Worm (Caenorhabditis elegans) whole organism, young adult: ENCODE data around the gene pud-4.
"Not testable (repeated sequence)": the region's sequence is repeated elsewhere in the genome, so short reads cannot be mapped to it uniquely, and the experiment has no call there.

Experiments used
- B0035.1 ChIP-seq: sonication (generic microtip); optimal IDR thresholded peaks from 2 replicates; lab custom pipeline; 2016; ENCODE audit warnings: missing genetic modification characterization, mild to moderate bottlenecking, missing compliant biosample characterization, missing genotype, missing genetic modification reagents
- B0261.1 ChIP-seq: sonication (generic microtip); optimal IDR thresholded peaks from 2 replicates; lab custom pipeline; 2016; ENCODE audit warnings: mild to moderate bottlenecking, missing genetic modification characterization, moderate library complexity, missing compliant biosample characterization
- B0336.3 ChIP-seq: fragments of 200-800 bp; sonication (Bioruptor generic); IDR thresholded peaks from 2 replicates; pipeline ENCODE4 v1.3.6; 2022; ENCODE audit warnings: missing genetic modification characterization, missing compliant biosample characterization
- C17E4.6 ChIP-seq: fragments of 200-800 bp; sonication (Bioruptor generic); IDR thresholded peaks from 2 replicates; pipeline ENCODE4 v1.3.6; 2022; ENCODE audit warnings: missing genetic modification reagents, missing genetic modification characterization, missing compliant biosample characterization
- F22D6.2 ChIP-seq: sonication (generic microtip); optimal IDR thresholded peaks from 2 replicates; lab custom pipeline; 2016; ENCODE audit warnings: mild to moderate bottlenecking, missing genetic modification characterization, missing compliant biosample characterization
- F39B2.1 ChIP-seq: fragments of 200-800 bp; sonication (Bioruptor generic); IDR thresholded peaks from 2 replicates; pipeline ENCODE4 v1.3.6; 2022; ENCODE audit warnings: missing genetic modification reagents, missing genetic modification characterization, missing compliant biosample characterization
- F57C9.4 ChIP-seq: sonication (generic microtip); optimal IDR thresholded peaks from 2 replicates; lab custom pipeline; 2017; ENCODE audit warnings: mild to moderate bottlenecking, missing genetic modification characterization, missing compliant biosample characterization
- Y95B8A.8 ChIP-seq: fragments of 200-800 bp; sonication (Bioruptor generic); IDR thresholded peaks from 2 replicates; pipeline ENCODE4 v1.3.6; 2022; ENCODE audit warnings: missing genetic modification reagents, missing genetic modification characterization, missing compliant biosample characterization
- atf-7 ChIP-seq: sonication (generic microtip); optimal IDR thresholded peaks from 2 replicates; lab custom pipeline; 2017; ENCODE audit warnings: mild to moderate bottlenecking, missing genetic modification characterization, missing compliant biosample characterization
- attf-3 ChIP-seq: fragments of 200-800 bp; sonication (Bioruptor generic); conservative IDR thresholded peaks from 2 replicates; pipeline ENCODE4 v1.3.6; 2022; ENCODE audit warnings: missing genetic modification reagents, missing genetic modification characterization, missing compliant biosample characterization
- bed-2 ChIP-seq: fragments of 200-800 bp; sonication (Bioruptor generic); IDR thresholded peaks from 2 replicates; pipeline ENCODE4 v1.3.6; 2022; ENCODE audit warnings: missing genetic modification reagents, missing genetic modification characterization, missing compliant biosample characterization
- ccch-3 ChIP-seq: fragments of 200-800 bp; sonication (Bioruptor generic); optimal IDR thresholded peaks from 2 replicates; lab custom pipeline; 2018; ENCODE audit warnings: mild to moderate bottlenecking, missing genetic modification characterization, missing compliant biosample characterization
- ceh-100 ChIP-seq: fragments of 200-800 bp; sonication (Bioruptor generic); IDR thresholded peaks from 2 replicates; pipeline ENCODE4 v1.3.6; 2022; ENCODE audit warnings: missing genetic modification reagents, missing genetic modification characterization, missing compliant biosample characterization
- ceh-58 ChIP-seq: fragments of 200-800 bp; sonication (Bioruptor generic); IDR thresholded peaks from 2 replicates; pipeline ENCODE4 v1.3.6; 2022; ENCODE audit warnings: missing genetic modification characterization, missing compliant biosample characterization
- ceh-91 ChIP-seq: fragments of 200-800 bp; sonication (Bioruptor generic); IDR thresholded peaks from 2 replicates; pipeline ENCODE4 v1.3.6; 2022; ENCODE audit warnings: missing genetic modification reagents, missing genetic modification characterization, missing compliant biosample characterization
- dox-1 ChIP-seq: fragments of 200-800 bp; sonication (Bioruptor generic); IDR thresholded peaks from 2 replicates; pipeline ENCODE4 v1.3.6; 2022; ENCODE audit warnings: missing genetic modification reagents, missing genetic modification characterization, missing compliant biosample characterization
- dpff-1 ChIP-seq: sonication (generic microtip); optimal IDR thresholded peaks from 2 replicates; lab custom pipeline; 2017; ENCODE audit warnings: mild to moderate bottlenecking, missing genetic modification characterization, missing compliant biosample characterization
- let-607 ChIP-seq, 2 experiments: fragments of 200-800 bp in 1 of 2; sonication (Bioruptor generic) in 1 of 2; sonication (generic microtip) in 1 of 2; optimal IDR thresholded peaks; 2 replicates each; lab custom pipeline; 2016 to 2018; ENCODE audit warnings: mild to moderate bottlenecking in 2 of 2, missing compliant biosample characterization in 2 of 2, missing genetic modification characterization in 2 of 2, moderate library complexity in 2 of 2, missing genotype in 1 of 2
- lin-35 ChIP-seq, 3 experiments: fragments of 150-350 bp in 2 of 3; sonication (generic microtip) in 1 of 3; optimal IDR thresholded peaks; 2 replicates each; lab custom pipeline; 2014 to 2018; ENCODE audit warnings: missing biosample characterization in 3 of 3, missing genetic modification characterization in 3 of 3, missing genetic modification reagents in 3 of 3
- madf-10 ChIP-seq: sonication (generic microtip); optimal IDR thresholded peaks from 2 replicates; lab custom pipeline; 2016; ENCODE audit warnings: mild to moderate bottlenecking, missing genetic modification characterization, missing compliant biosample characterization
- mes-4 ChIP-seq: sonication (generic microtip); optimal IDR thresholded peaks from 2 replicates; lab custom pipeline; 2016; ENCODE audit warnings: missing genotype, missing genetic modification characterization, missing compliant biosample characterization
- nfyb-1 ChIP-seq: fragments of 200-800 bp; sonication (Bioruptor generic); IDR thresholded peaks from 2 replicates; pipeline ENCODE4 v1.3.6; 2022; ENCODE audit warnings: missing genetic modification reagents, missing genetic modification characterization, missing compliant biosample characterization
- nhr-80 ChIP-seq: sonication (generic microtip); optimal IDR thresholded peaks from 2 replicates; lab custom pipeline; 2016; ENCODE audit warnings: missing genetic modification characterization, missing compliant biosample characterization
- pha-4 ChIP-seq: fragments of 150-350 bp; sonication (generic microtip); optimal IDR thresholded peaks from 2 replicates; lab custom pipeline; 2014; ENCODE audit warnings: missing biosample characterization, missing genetic modification reagents, missing genetic modification characterization
- repo-1 ChIP-seq: sonication (generic microtip); optimal IDR thresholded peaks from 2 replicates; lab custom pipeline; 2017; ENCODE audit warnings: mild to moderate bottlenecking, missing genetic modification characterization, missing compliant biosample characterization
- rpc-1 ChIP-seq, 2 experiments: fragments of 150-350 bp in 1 of 2; sonication (generic microtip) in 1 of 2; optimal IDR thresholded peaks; 2 replicates each; lab custom pipeline; 2014 to 2018; ENCODE audit warnings: missing biosample characterization in 1 of 2, missing genetic modification characterization in 1 of 2, missing genetic modification reagents in 1 of 2, missing genotype in 1 of 2
- tbp1 ChIP-seq: fragments of 200-800 bp; sonication (Bioruptor generic); optimal IDR thresholded peaks from 2 replicates; lab custom pipeline; 2018; ENCODE audit warnings: mild to moderate bottlenecking, missing genetic modification characterization, missing compliant biosample characterization
- tlf-1 ChIP-seq: fragments of 200-800 bp; sonication (Bioruptor generic); optimal IDR thresholded peaks from 2 replicates; lab custom pipeline; 2018; ENCODE audit warnings: mild to moderate bottlenecking, missing genetic modification characterization, missing compliant biosample characterization
- ztf-6 ChIP-seq: fragments of 200-800 bp; sonication (Bioruptor generic); IDR thresholded peaks from 2 replicates; pipeline ENCODE4 v1.3.6; 2022; ENCODE audit warnings: missing genetic modification reagents, missing genetic modification characterization, missing compliant biosample characterization

The pud-4 gene

DNA sequence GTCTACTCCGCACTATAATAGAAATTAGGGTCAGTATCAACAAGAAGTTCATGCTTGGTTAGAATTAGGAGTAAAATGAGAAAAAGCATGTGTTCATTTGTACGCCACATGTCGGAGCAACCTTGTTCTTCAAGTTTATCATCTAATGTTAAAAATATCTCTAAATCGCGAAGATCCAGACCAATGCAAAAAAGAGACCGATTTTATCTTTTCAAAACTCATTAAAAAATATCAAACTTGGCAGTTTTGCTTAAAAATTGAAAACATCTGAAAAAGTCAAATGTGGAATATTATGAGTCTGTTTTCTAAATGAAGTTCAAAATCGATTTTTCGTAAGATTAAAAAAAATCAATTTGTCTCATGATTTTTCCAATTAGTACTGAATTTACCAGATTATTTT lies 5.5 kb upstream of the pud-4 start, which contains the start of gene Y19D10B.6:
Gene Y19D10B.6 (minus strand): TSS at position 101 of the 400 bp plus-strand sequence.
- not testable (repeated sequence) for TF ChIP-seq ccch-3; ztf-6; ceh-91 (GFP tag; lab: Robert Waterston, UW)

- not testable (repeated sequence) for TF ChIP-seq bed-2 (GFP tag; lab: Robert Waterston, UW); ceh-58; lin-35 (GFP tag; optimal IDR thresholded peaks at IDR 0.05; lab: Kevin White, UChicago)
- TF ChIP-seq, all 124 proteins: peak for 0; not testable (repeated sequence) for 124
Observed at ce11 chrV:2322466-2322865, 4.0 kb upstream of the pud-4 start, which contains the start of gene pud-1.2. Gene pud-1.2 (minus strand): TSS chrV:2322566.

- TF ChIP-seq attf-3 (GFP tag; lab: Robert Waterston, UW) (no peak), nhr-80 (tag; lab: Kevin White, UChicago) (peak; percentile 85), B0035.1 (tag; lab: Kevin White, UChicago) (no peak), mes-4 (tag; lab: Kevin White, UChicago) (no peak), Y95B8A.8 (GFP tag; lab: Robert Waterston, UW) (no peak), atf-7 (no peak), repo-1 (no peak), dox-1 (GFP tag; lab: Robert Waterston, UW) (0 out of 2 replicates have a peak, but pooled peaks have one; percentile 12)
Observed at ce11 chrV:2324260-2324659, 2.2 kb upstream of the pud-4 start.

DNA sequence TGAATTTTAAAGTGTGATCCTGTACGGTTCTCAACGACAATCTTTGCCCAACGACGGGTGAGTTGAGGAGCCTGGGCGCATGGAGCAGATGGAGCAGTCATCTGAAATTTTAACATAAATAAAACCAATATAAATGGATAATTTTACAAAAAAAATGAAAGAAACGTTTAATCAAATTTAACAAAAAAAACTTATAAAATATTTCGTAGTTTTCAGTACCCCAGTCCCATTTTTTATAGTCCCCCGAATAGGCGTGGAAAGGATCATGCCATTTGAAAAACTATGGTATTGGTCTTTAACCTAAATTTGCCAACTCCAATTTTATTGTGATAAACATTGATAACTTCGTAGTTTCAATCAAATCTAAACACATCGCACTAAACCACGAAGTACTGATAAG lies 1.4 kb upstream of the pud-4 start, which contains the start of gene pud-3:
Gene pud-3 (minus strand): TSS at position 101 of the 400 bp plus-strand sequence.
- no peak for TF ChIP-seq madf-10
- no peak for TF ChIP-seq F22D6.2 (tag; lab: Kevin White, UChicago)
- TF ChIP-seq F39B2.1 (GFP tag; lab: Robert Waterston, UW) = no peak
- TF ChIP-seq C17E4.6 (GFP tag; lab: Robert Waterston, UW) = no peak

ce11 chrV:2327124-2327523 lies 646 bp downstream of the pud-4 start:
- no peak for TF ChIP-seq F57C9.4
- peak; percentile 83 for TF ChIP-seq nhr-80 (tag; lab: Kevin White, UChicago)
- TF ChIP-seq nfyb-1 (GFP tag; lab: Robert Waterston, UW) = 0 out of 2 replicates have a peak, but pooled peaks have one; percentile 8
- peak; percentile 35 for TF ChIP-seq atf-7
- TF ChIP-seq, all 124 proteins: peak for 3

DNA sequence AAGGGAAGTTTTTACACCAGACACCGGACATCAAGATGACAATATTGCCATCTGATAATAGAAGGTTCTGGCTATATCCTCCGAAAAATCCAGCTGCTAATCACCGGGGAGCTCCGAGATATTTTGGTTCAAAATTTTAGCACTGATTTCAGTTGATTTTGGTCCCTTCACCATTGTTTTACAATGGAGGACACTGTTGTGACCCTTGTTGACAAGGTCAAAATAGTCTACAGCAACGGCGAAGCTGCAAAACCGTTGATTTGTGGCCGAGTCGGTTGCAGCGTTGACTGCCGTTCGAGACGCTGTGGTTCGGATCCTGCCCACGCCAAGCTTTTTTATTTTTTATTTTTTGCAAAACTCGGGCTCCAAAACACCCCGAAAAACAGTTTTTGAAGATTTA lies 1.3 kb downstream of the pud-4 start:
- TF ChIP-seq tbp1 (peak; percentile 68), B0261.1 (peak; percentile 53), rpc-1 (tag; optimal IDR thresholded peaks at IDR 0.05; lab: Kevin White, UChicago) (peak; percentile 43)
- TF ChIP-seq rpc-1 (optimal IDR thresholded peaks at IDR 0.05; lab: Kevin White, UChicago) = not testable (repeated sequence)
- TF ChIP-seq, all 124 proteins: peak for 3; not testable (repeated sequence) for 121

ce11 chrV:2330129-2330528 lies 3.7 kb downstream of the pud-4 start, which contains the start of gene pud-1.1:
Gene pud-1.1 (plus strand): TSS chrV:2330429.
- TF ChIP-seq dpff-1 (tag; lab: Kevin White, UChicago); ceh-100 (GFP tag; lab: Robert Waterston, UW); tlf-1 (GFP tag; lab: Kevin White, UChicago): not testable (repeated sequence)

ce11 chrV:2331616-2332015 lies 5.1 kb downstream of the pud-4 start, which contains the start of gene irld-32:
Gene irld-32 (plus strand): TSS chrV:2331916.
- TF ChIP-seq let-607 (tag; optimal IDR thresholded peaks at IDR 0.05; lab: Kevin White, UChicago); B0336.3 (GFP tag; lab: Robert Waterston, UW); pha-4: not testable (repeated sequence)
